Fruit fly (Drosophila melanogaster): Measurements from ENCODE around the gene elm.

The elm gene

dm6 chr3R:5613114-5613443, 41.6 kb downstream of the elm start, which contains the start of gene Atu (continued):
- no peak for TF ChIP-seq Ssrp (tag; optimal IDR thresholded peaks at IDR 0.05)
- TF ChIP-seq gt (GFP tag; IDR thresholded peaks at IDR 0.05): no peak
- TF ChIP-seq CG4617 (GFP tag; optimal IDR thresholded peaks at IDR 0.05; ENCODE audit: borderline replicate concordance): no peak
- no peak for TF ChIP-seq Gsc (GFP tag; IDR thresholded peaks at IDR 0.05)
- TF ChIP-seq Bgb (GFP tag; IDR thresholded peaks at IDR 0.05; ENCODE audit: partially characterized antibody): peak; percentile 87
- TF ChIP-seq HLH54F (GFP tag; optimal IDR thresholded peaks at IDR 0.05): peak; percentile 39
- TF ChIP-seq CG34224 (GFP tag; IDR thresholded peaks at IDR 0.05; ENCODE audit: partially characterized antibody): peak; percentile 94
- no peak for TF ChIP-seq Awh (GFP tag; IDR thresholded peaks at IDR 0.05)
- no peak for TF ChIP-seq ci (GFP tag; IDR thresholded peaks at IDR 0.05)
- TF ChIP-seq her (GFP tag; optimal IDR thresholded peaks at IDR 0.05): peak; percentile 10
- TF ChIP-seq Kr (GFP tag; optimal IDR thresholded peaks at IDR 0.05): no peak
- TF ChIP-seq slou (GFP tag; optimal IDR thresholded peaks at IDR 0.05): no peak
- TF ChIP-seq sima (GFP tag; optimal IDR thresholded peaks at IDR 0.05): no peak
- TF ChIP-seq Pdp1 (GFP tag; optimal IDR thresholded peaks at IDR 0.05): peak in 1 of 2 experiments; percentile 42
- no peak for TF ChIP-seq insv (GFP tag; optimal IDR thresholded peaks at IDR 0.05)
- TF ChIP-seq toy (GFP tag; IDR thresholded peaks at IDR 0.05): no peak
- peak; percentile 28 for TF ChIP-seq tin (GFP tag; optimal IDR thresholded peaks at IDR 0.05)
- no peak for TF ChIP-seq Optix (GFP tag; IDR thresholded peaks at IDR 0.05)
- no peak for TF ChIP-seq CG10274 (GFP tag; optimal IDR thresholded peaks at IDR 0.05)
- TF ChIP-seq hb (GFP tag; IDR thresholded peaks at IDR 0.05; ENCODE audit: partially characterized antibody): peak; percentile 94
- no peak for TF ChIP-seq prd (optimal IDR thresholded peaks at IDR 0.05)
- TF ChIP-seq prd (GFP tag; IDR thresholded peaks at IDR 0.05): peak; percentile 36; the same call in 1 of the 3 replicates
- TF ChIP-seq Deaf1 (tag; optimal IDR thresholded peaks at IDR 0.05): no peak
- TF ChIP-seq CG2202 (tag; optimal IDR thresholded peaks at IDR 0.05): no peak
- TF ChIP-seq Sry-δ (GFP tag; optimal IDR thresholded peaks at IDR 0.05): peak; percentile 96
- TF ChIP-seq Poxn (GFP tag; IDR thresholded peaks at IDR 0.05): no peak
- no peak for TF ChIP-seq CG3065 (GFP tag; optimal IDR thresholded peaks at IDR 0.05)
- TF ChIP-seq lmd (GFP tag; IDR thresholded peaks at IDR 0.05): no peak
- no peak for TF ChIP-seq D19B (GFP tag; optimal IDR thresholded peaks at IDR 0.05)
- TF ChIP-seq pzg (GFP tag; optimal IDR thresholded peaks at IDR 0.05): peak; percentile 84
- TF ChIP-seq fd3F (GFP tag; optimal IDR thresholded peaks at IDR 0.05): no peak
- TF ChIP-seq MBD-R2 (GFP tag; IDR thresholded peaks at IDR 0.05): peak; percentile 76
- no peak for TF ChIP-seq CG2199 (GFP tag; IDR thresholded peaks at IDR 0.05)
- TF ChIP-seq dmrt11E (tag; optimal IDR thresholded peaks at IDR 0.05): peak; percentile 15
- TF ChIP-seq sens-2 (GFP tag; IDR thresholded peaks at IDR 0.05): no peak
- TF ChIP-seq CG11398 (GFP tag; optimal IDR thresholded peaks at IDR 0.05): no peak
- no peak for TF ChIP-seq Hr39 (optimal IDR thresholded peaks at IDR 0.05)
- no peak for TF ChIP-seq al (GFP tag; IDR thresholded peaks at IDR 0.05)
- TF ChIP-seq chinmo (GFP tag; IDR thresholded peaks at IDR 0.05; ENCODE audit: partially characterized antibody): peak; percentile 87
- no peak for TF ChIP-seq H15 (GFP tag; IDR thresholded peaks at IDR 0.05)
- TF ChIP-seq CG4820 (GFP tag; optimal IDR thresholded peaks at IDR 0.05): peak; percentile 61
- peak; percentile 66 for TF ChIP-seq phol (tag; optimal IDR thresholded peaks at IDR 0.05)
- TF ChIP-seq CG16863 (GFP tag; optimal IDR thresholded peaks at IDR 0.05): no peak
- peak; percentile 38 for TF ChIP-seq CG2678 (tag; optimal IDR thresholded peaks at IDR 0.05)
- TF ChIP-seq CG11723 (GFP tag; optimal IDR thresholded peaks at IDR 0.05): no peak
- TF ChIP-seq Lhr (GFP tag; optimal IDR thresholded peaks at IDR 0.05): peak; percentile 11
- TF ChIP-seq ems (GFP tag; optimal IDR thresholded peaks at IDR 0.05): no peak
- TF ChIP-seq CG4328 (GFP tag; optimal IDR thresholded peaks at IDR 0.05): peak; percentile 18
- TF ChIP-seq croc (GFP tag; conservative IDR thresholded peaks at IDR 0.05): no peak
- TF ChIP-seq ash1 (GFP tag; optimal IDR thresholded peaks at IDR 0.05): no peak
- peak; percentile 2 for TF ChIP-seq CG3281 (GFP tag; optimal IDR thresholded peaks at IDR 0.05)
- TF ChIP-seq CG17359 (tag; optimal IDR thresholded peaks at IDR 0.05): peak; percentile 24
- TF ChIP-seq schlank (tag; optimal IDR thresholded peaks at IDR 0.05): no peak

Measured in whole organism, embryonic.